Fruit fly (Drosophila melanogaster) whole organism, adult: ENCODE data around the gene CG7156.

ENCODE experiments used
- CG14711 ChIP-seq: fragments of 200-800 bp; sonication (Bioruptor generic); optimal IDR thresholded peaks from 2 replicates; lab custom pipeline; 2018; ENCODE audit warnings: missing biosample characterization, mild to moderate bottlenecking, missing genetic modification characterization, moderate library complexity
- CG1620 ChIP-seq: fragments of 200-800 bp; sonication (Bioruptor generic); optimal IDR thresholded peaks from 2 replicates; lab custom pipeline; 2016; ENCODE audit warnings: missing biosample characterization, missing genetic modification characterization
- CG5204 ChIP-seq: fragments of 200-800 bp; sonication (Bioruptor generic); optimal IDR thresholded peaks from 2 replicates; lab custom pipeline; 2016; ENCODE audit warnings: missing biosample characterization, missing genetic modification characterization
- CG7045 ChIP-seq: fragments of 200-800 bp; sonication (Bioruptor generic); optimal IDR thresholded peaks from 2 replicates; lab custom pipeline; 2017; ENCODE audit warnings: missing biosample characterization, mild to moderate bottlenecking, missing genetic modification characterization
- CG7101 ChIP-seq: fragments of 200-800 bp; sonication (Bioruptor generic); optimal IDR thresholded peaks from 2 replicates; lab custom pipeline; 2018; ENCODE audit warnings: missing biosample characterization, mild to moderate bottlenecking, missing genetic modification characterization, moderate library complexity
- Crg-1 ChIP-seq: fragments of 200-800 bp; sonication (Bioruptor generic); optimal IDR thresholded peaks from 2 replicates; lab custom pipeline; 2016; ENCODE audit warnings: missing biosample characterization, missing genetic modification characterization
- Hr96 ChIP-seq: fragments of 200-800 bp; sonication (Bioruptor generic); optimal IDR thresholded peaks from 2 replicates; lab custom pipeline; 2016; ENCODE audit warnings: missing biosample characterization, missing genetic modification characterization
- Mnt ChIP-seq: fragments of 200-800 bp; sonication (Bioruptor generic); optimal IDR thresholded peaks from 2 replicates; lab custom pipeline; 2016; ENCODE audit warnings: missing biosample characterization, mild to moderate bottlenecking, missing genetic modification characterization
- cic ChIP-seq: fragments of 200-800 bp; sonication (Bioruptor generic); optimal IDR thresholded peaks from 2 replicates; lab custom pipeline; 2017; ENCODE audit warnings: missing biosample characterization, mild to moderate bottlenecking, missing genetic modification characterization, moderate library complexity
- kay ChIP-seq: fragments of 200-800 bp; sonication (Bioruptor generic); peaks from one replicate; lab custom pipeline; 2016; ENCODE audit warnings: missing biosample characterization, missing genetic modification characterization, borderline replicate concordance
- pad ChIP-seq: fragments of 200-800 bp; sonication (Bioruptor generic); optimal IDR thresholded peaks from 3 replicates; lab custom pipeline; 2017; ENCODE audit warnings: missing biosample characterization, missing genetic modification characterization, mild to moderate bottlenecking, moderate library complexity, missing genetic modification reagents
- tj ChIP-seq: fragments of 200-800 bp; sonication (Bioruptor generic); optimal IDR thresholded peaks from 3 replicates; lab custom pipeline; 2017; ENCODE audit warnings: missing biosample characterization, mild to moderate bottlenecking, missing genetic modification characterization, moderate library complexity
- toe ChIP-seq: fragments of 200-800 bp; sonication (Bioruptor generic); optimal IDR thresholded peaks from 2 replicates; lab custom pipeline; 2016; ENCODE audit warnings: missing biosample characterization, missing genetic modification characterization

DNA sequence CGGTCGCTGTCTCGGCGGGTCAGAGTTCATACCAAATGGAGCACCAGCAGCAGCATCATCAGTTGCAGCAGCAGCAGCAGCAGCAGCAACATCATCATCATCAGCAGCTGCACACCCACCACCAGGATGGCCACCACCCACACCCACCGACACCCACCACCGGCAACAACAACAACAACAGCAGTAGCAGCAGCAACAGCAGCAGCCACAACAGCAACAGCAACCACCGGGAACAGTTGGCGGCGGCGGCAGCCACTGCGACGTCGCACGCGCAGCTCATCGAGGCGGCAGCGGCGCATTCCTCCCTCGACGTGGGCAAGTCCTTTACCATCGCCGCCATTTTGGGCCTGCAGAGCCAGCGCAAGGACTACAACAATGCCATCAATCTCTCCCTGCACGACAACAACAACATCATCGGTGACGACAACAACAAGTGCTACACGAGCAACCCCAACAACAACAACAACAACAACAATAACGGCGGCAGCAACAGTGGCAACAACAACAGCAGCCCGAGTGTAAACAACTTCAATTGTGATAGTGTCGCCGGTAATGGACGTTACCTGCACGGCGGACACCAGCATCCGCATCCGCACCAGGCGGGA lies 27.9 kb upstream of the CG7156 start:
- no peak for TF ChIP-seq Hr96 (GFP tag; lab: Kevin White, UChicago)
- no peak for TF ChIP-seq kay (GFP tag; lab: Kevin White, UChicago)
- no peak for TF ChIP-seq CG7045 (GFP tag; lab: Kevin White, UChicago)
- TF ChIP-seq CG7101 (tag; lab: Kevin White, UChicago) = no peak
- TF ChIP-seq CG14711 (tag; lab: Kevin White, UChicago) = no peak
- TF ChIP-seq tj (GFP tag; lab: Kevin White, UChicago) = no peak
- TF ChIP-seq Mnt (GFP tag; lab: Kevin White, UChicago) = no peak
- TF ChIP-seq Crg-1 (GFP tag; lab: Kevin White, UChicago) = no peak
- TF ChIP-seq pad (GFP tag; lab: Kevin White, UChicago) = no peak
- TF ChIP-seq toe (GFP tag; lab: Kevin White, UChicago) = no peak
- TF ChIP-seq cic (GFP tag; lab: Kevin White, UChicago) = no peak
- no peak for TF ChIP-seq CG5204 (GFP tag; lab: Kevin White, UChicago)
- TF ChIP-seq CG1620 = no peak
